Worm (Caenorhabditis elegans): ENCODE data around the gene twk-42.

twk-42 gene

DNA sequence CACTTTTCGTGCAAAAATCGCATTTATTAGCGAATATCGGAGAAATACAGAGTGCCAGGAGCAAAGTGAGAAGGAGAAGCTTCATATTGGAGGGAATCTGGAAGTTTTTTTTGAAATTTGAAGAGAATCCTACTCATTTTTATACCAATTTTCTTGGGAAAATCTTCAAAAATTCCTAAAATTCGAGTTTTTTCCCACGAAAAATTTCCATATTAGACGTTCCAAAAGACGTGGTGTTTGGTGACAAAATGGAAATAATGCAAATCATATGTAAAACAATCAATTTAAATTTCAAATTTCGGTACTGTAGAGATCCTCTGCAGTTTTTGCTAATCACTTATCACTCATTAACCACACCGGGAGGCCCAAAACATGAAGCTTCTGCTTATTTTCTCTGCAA, 47.6 kb downstream of the twk-42 start, which contains the start of the genes F59A1.16 and F59A1.6:
F59A1.16 (minus strand) TSS at position 101 of the 400 bp plus-strand sequence.
F59A1.6 (plus strand) TSS at position 285 of the 400 bp plus-strand sequence.
- no peak for TF ChIP-seq nhr-11 (tag; optimal IDR thresholded peaks at IDR 0.05)

DNA sequence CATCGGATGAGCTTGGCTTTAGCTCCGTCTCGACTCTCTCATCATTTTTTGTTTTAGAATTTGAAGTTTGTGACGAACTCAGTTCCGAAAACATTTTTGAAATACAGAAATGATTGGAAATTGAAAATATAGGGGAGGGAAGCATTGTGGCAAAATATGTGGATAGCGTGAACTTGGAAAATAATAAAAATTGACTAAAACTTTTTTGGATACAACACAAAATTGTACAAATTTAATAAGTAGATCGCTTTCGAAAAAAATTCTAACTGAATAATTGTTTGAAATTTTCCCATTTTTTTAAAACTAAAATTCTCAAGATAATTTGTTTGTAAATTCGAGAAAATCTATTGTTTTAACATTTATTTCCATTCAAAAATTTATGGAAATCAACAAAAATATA, 48.7 kb downstream of the twk-42 start, which contains the start of gene F59A1.15:
F59A1.15 (minus strand) TSS at position 101 of the 400 bp plus-strand sequence.
- TF ChIP-seq elt-3 (tag; optimal IDR thresholded peaks at IDR 0.05) (no peak), pha-4 (tag; optimal IDR thresholded peaks at IDR 0.05) (no peak), nhr-11 (tag; optimal IDR thresholded peaks at IDR 0.05) (no peak), R02D3.7 (tag; optimal IDR thresholded peaks at IDR 0.05) (no peak), tbx-2 (tag; optimal IDR thresholded peaks at IDR 0.05) (no peak), egl-27 (tag; optimal IDR thresholded peaks at IDR 0.05) (no peak), ceh-9 (tag; optimal IDR thresholded peaks at IDR 0.05) (no peak), eor-1 (tag; optimal IDR thresholded peaks at IDR 0.05) (no peak), ztf-11 (tag; optimal IDR thresholded peaks at IDR 0.05) (no peak), nhr-28 (tag; optimal IDR thresholded peaks at IDR 0.05) (no peak), skn-1 (tag; optimal IDR thresholded peaks at IDR 0.05) (no peak), fkh-2 (tag; optimal IDR thresholded peaks at IDR 0.05) (no peak)

DNA sequence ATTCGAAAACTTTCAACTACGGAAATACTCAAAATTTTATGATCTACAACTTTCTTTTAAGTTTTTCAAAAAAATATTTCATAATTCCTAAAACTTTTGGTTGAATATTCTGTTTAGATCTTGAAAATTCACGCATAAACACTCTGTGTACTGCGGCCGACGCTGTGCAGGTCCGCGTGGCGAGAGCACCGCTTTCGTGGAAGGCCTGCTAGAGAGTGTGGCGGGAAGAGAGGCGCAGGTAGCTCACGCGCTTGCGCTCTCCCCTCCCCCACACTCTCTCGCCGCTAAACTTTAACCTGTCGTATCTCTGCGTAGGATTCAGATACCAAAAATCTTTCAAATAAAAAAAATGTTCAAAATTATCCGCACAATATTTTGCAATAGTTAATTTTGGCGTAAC, 49.1 kb downstream of the twk-42 start:
- TF ChIP-seq unc-39 (tag; optimal IDR thresholded peaks at IDR 0.05) (no peak), nhr-67 (tag; optimal IDR thresholded peaks at IDR 0.05) (no peak), nhr-43 (tag; optimal IDR thresholded peaks at IDR 0.05; ENCODE audit: poor library complexity, severe bottlenecking) (no peak), nhr-76 (tag; optimal IDR thresholded peaks at IDR 0.05) (no peak), nfya-1 (tag; optimal IDR thresholded peaks at IDR 0.05; ENCODE audit: insufficient read depth) (no peak)
